Fruit fly (Drosophila melanogaster): ENCODE data around the gene mRpL28.

DNA sequence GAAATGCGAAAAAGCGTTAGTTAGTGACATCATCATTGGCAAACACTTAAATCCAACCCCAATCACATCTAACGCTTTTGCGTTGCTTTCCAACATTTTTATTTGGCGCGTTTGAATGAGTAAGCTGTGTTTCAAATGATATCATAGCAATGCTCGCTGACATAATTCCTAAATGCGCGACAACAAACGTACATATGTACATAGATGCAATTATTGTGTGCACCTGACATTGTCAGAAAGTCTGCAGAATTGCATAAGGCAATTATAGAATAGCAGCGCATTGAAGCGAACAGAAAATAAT is 24.4 kb downstream of the mRpL28 start:
- TF ChIP-seq CG9139 (GFP tag; optimal IDR thresholded peaks at IDR 0.05) (no peak), dac (GFP tag; optimal IDR thresholded peaks at IDR 0.05) (no peak), Gug (GFP tag; IDR thresholded peaks at IDR 0.05) (no peak), salr (GFP tag; optimal IDR thresholded peaks at IDR 0.05) (no peak), achi (GFP tag; optimal IDR thresholded peaks at IDR 0.05) (no peak), Ets96B (tag; optimal IDR thresholded peaks at IDR 0.05) (no peak), Sox15 (GFP tag; optimal IDR thresholded peaks at IDR 0.05) (no peak), CG11902 (GFP tag; optimal IDR thresholded peaks at IDR 0.05) (no peak), Hr39 (GFP tag; optimal IDR thresholded peaks at IDR 0.05) (no peak), fd85E (GFP tag; optimal IDR thresholded peaks at IDR 0.05) (no peak), Sox14 (GFP tag; optimal IDR thresholded peaks at IDR 0.05) (no peak), CG8632 (GFP tag; optimal IDR thresholded peaks at IDR 0.05) (no peak), CG3032 (tag; optimal IDR thresholded peaks at IDR 0.05) (no peak), Hr4 (GFP tag; optimal IDR thresholded peaks at IDR 0.05) (no peak)
